Fruit fly (Drosophila melanogaster) whole organism, embryonic: ENCODE results near the gene Ent3.

Experiments used
- Aef1 ChIP-seq: fragments of 200-800 bp; sonication (Bioruptor generic); IDR thresholded peaks from 3 replicates; pipeline ENCODE4 v1.3.6; 2022; ENCODE audit warnings: missing biosample characterization, missing genetic modification characterization
- Atf-2 ChIP-seq: fragments of 200-800 bp; sonication (Bioruptor generic); optimal IDR thresholded peaks from 2 replicates; lab custom pipeline; 2016; ENCODE audit warnings: missing biosample characterization, missing genetic modification characterization
- C15 ChIP-seq: fragments of 200-800 bp; sonication (Bioruptor generic); IDR thresholded peaks from 3 replicates; pipeline ENCODE4 v1.3.6; 2022; ENCODE audit warnings: missing biosample characterization, missing genetic modification characterization
- CG10147 ChIP-seq: fragments of 200-800 bp; sonication (Bioruptor generic); optimal IDR thresholded peaks from 2 replicates; lab custom pipeline; 2019; ENCODE audit warnings: missing biosample characterization, mild to moderate bottlenecking, missing genetic modification characterization, moderate library complexity
- CG10209 ChIP-seq: fragments of 200-800 bp; sonication (Bioruptor generic); optimal IDR thresholded peaks from 3 replicates; lab custom pipeline; 2017; ENCODE audit warnings: missing biosample characterization, mild to moderate bottlenecking, missing genetic modification characterization, missing genetic modification reagents
- CG12155 ChIP-seq: fragments of 200-800 bp; sonication (Bioruptor generic); optimal IDR thresholded peaks from 3 replicates; lab custom pipeline; 2016; ENCODE audit warnings: missing biosample characterization, missing genetic modification characterization
- CG12299 ChIP-seq: fragments of 200-800 bp; sonication (Bioruptor generic); optimal IDR thresholded peaks from 2 replicates; lab custom pipeline; 2018; ENCODE audit warnings: missing biosample characterization, mild to moderate bottlenecking, missing genetic modification characterization
- CG12391 ChIP-seq: fragments of 200-800 bp; sonication (Bioruptor generic); optimal IDR thresholded peaks from 3 replicates; lab custom pipeline; 2018; ENCODE audit warnings: missing biosample characterization, mild to moderate bottlenecking, missing genetic modification characterization, moderate library complexity
- CG13894 ChIP-seq: fragments of 200-800 bp; sonication (Bioruptor generic); optimal IDR thresholded peaks from 3 replicates; lab custom pipeline; 2018; ENCODE audit warnings: missing biosample characterization, mild to moderate bottlenecking, missing genetic modification characterization, moderate library complexity
- CG16779 ChIP-seq: fragments of 200-800 bp; sonication (Bioruptor generic); IDR thresholded peaks from 2 replicates; pipeline ENCODE4 v1.3.6; 2022; ENCODE audit warnings: missing biosample characterization, missing genetic modification characterization
- CG16863 ChIP-seq: fragments of 200-800 bp; sonication (Bioruptor generic); optimal IDR thresholded peaks from 3 replicates; lab custom pipeline; 2016; ENCODE audit warnings: missing biosample characterization, missing genetic modification characterization
- CG2678 ChIP-seq: fragments of 200-800 bp; sonication (Bioruptor generic); optimal IDR thresholded peaks from 3 replicates; lab custom pipeline; 2019; ENCODE audit warnings: missing biosample characterization, mild to moderate bottlenecking, missing genetic modification characterization, moderate library complexity
- CG30020 ChIP-seq: fragments of 200-800 bp; optimal IDR thresholded peaks from 2 replicates; lab custom pipeline; 2019; ENCODE audit warnings: missing biosample characterization, mild to moderate bottlenecking, missing genetic modification characterization, moderate library complexity
- CG31388 ChIP-seq: fragments of 200-800 bp; sonication (Bioruptor generic); optimal IDR thresholded peaks from 2 replicates; lab custom pipeline; 2016; ENCODE audit warnings: missing biosample characterization, missing genetic modification characterization
- CG33557 ChIP-seq: fragments of 200-800 bp; sonication (Bioruptor generic); optimal IDR thresholded peaks from 2 replicates; lab custom pipeline; 2019; ENCODE audit warnings: missing biosample characterization, mild to moderate bottlenecking, missing genetic modification characterization, moderate library complexity
- CG4282 ChIP-seq: fragments of 200-800 bp; sonication (Bioruptor generic); optimal IDR thresholded peaks from 2 replicates; lab custom pipeline; 2016; ENCODE audit warnings: missing biosample characterization, missing genetic modification characterization
- CG4328 ChIP-seq: fragments of 200-800 bp; sonication (Bioruptor generic); optimal IDR thresholded peaks from 3 replicates; lab custom pipeline; 2017; ENCODE audit warnings: missing biosample characterization, missing genetic modification reagents, missing genetic modification characterization
- CG6689 ChIP-seq: fragments of 200-800 bp; sonication (Bioruptor generic); IDR thresholded peaks from 2 replicates; pipeline ENCODE4 v1.3.6; 2022; ENCODE audit warnings: missing biosample characterization, missing genetic modification characterization
- CG6791 ChIP-seq: fragments of 200-800 bp; sonication (Bioruptor generic); IDR thresholded peaks from 3 replicates; pipeline ENCODE4 v1.3.6; 2022; ENCODE audit warnings: missing biosample characterization, missing genetic modification characterization; ENCODE audit not compliant: partially characterized antibody
- CG8359 ChIP-seq: fragments of 200-800 bp; sonication (Bioruptor generic); optimal IDR thresholded peaks from 2 replicates; lab custom pipeline; 2017; ENCODE audit warnings: missing biosample characterization, mild to moderate bottlenecking, missing genetic modification characterization, borderline replicate concordance
- CG8765 ChIP-seq: fragments of 200-800 bp; sonication (Bioruptor generic); IDR thresholded peaks from 2 replicates; pipeline ENCODE4 v1.3.6; 2022; ENCODE audit warnings: missing biosample characterization, missing genetic modification characterization
- CG9609 ChIP-seq: fragments of 200-800 bp; sonication (Bioruptor generic); optimal IDR thresholded peaks from 3 replicates; lab custom pipeline; 2016; ENCODE audit warnings: missing biosample characterization, missing genetic modification characterization
- CG9932 ChIP-seq: fragments of 200-800 bp; sonication (Bioruptor generic); IDR thresholded peaks from 2 replicates; pipeline ENCODE4 v1.3.6; 2022; ENCODE audit warnings: missing biosample characterization, missing genetic modification characterization
- CrebB ChIP-seq: fragments of 200-800 bp; sonication (Bioruptor generic); optimal IDR thresholded peaks from 3 replicates; lab custom pipeline; 2018; ENCODE audit warnings: missing biosample characterization, mild to moderate bottlenecking, missing genetic modification characterization
- D19B ChIP-seq: fragments of 200-800 bp; sonication (Bioruptor generic); optimal IDR thresholded peaks from 2 replicates; lab custom pipeline; 2017; ENCODE audit warnings: missing biosample characterization, mild to moderate bottlenecking, missing genetic modification characterization
- Dad ChIP-seq: fragments of 200-800 bp; sonication (Bioruptor generic); optimal IDR thresholded peaks from 3 replicates; lab custom pipeline; 2016; ENCODE audit warnings: missing biosample characterization, missing genetic modification characterization
- ERR ChIP-seq: fragments of 200-800 bp; sonication (Bioruptor generic); optimal IDR thresholded peaks from 2 replicates; lab custom pipeline; 2016; ENCODE audit warnings: missing biosample characterization, missing genetic modification characterization
- Elba2 ChIP-seq: fragments of 200-800 bp; sonication (Bioruptor generic); optimal IDR thresholded peaks from 3 replicates; lab custom pipeline; 2016; ENCODE audit warnings: missing biosample characterization, missing genetic modification characterization
- Ets65A ChIP-seq: fragments of 200-800 bp; sonication (Bioruptor generic); peaks from one replicate; lab custom pipeline; 2016; ENCODE audit warnings: missing biosample characterization, missing genetic modification characterization
- Fer1 ChIP-seq: fragments of 200-800 bp; sonication (Bioruptor generic); optimal IDR thresholded peaks from 2 replicates; lab custom pipeline; 2017; ENCODE audit warnings: missing biosample characterization, mild to moderate bottlenecking, missing genetic modification characterization
- H15 ChIP-seq: fragments of 200-800 bp; sonication (Bioruptor generic); IDR thresholded peaks from 3 replicates; pipeline ENCODE4 v1.3.6; 2022; ENCODE audit warnings: missing biosample characterization, missing genetic modification characterization
- Hr78 ChIP-seq, 2 experiments: fragments of 200-800 bp in 1 of 2; fragments of >200 bp in 1 of 2; sonication (Bioruptor generic) in 1 of 2; optimal IDR thresholded peaks; 2 replicates each; lab custom pipeline; 2017 to 2019; ENCODE audit warnings: missing biosample characterization in 2 of 2, missing genetic modification characterization in 2 of 2, mild to moderate bottlenecking in 1 of 2, moderate library complexity in 1 of 2
- Mad ChIP-seq: fragments of 200-800 bp; sonication (Bioruptor generic); optimal IDR thresholded peaks from 2 replicates; lab custom pipeline; 2016; ENCODE audit warnings: missing biosample characterization, missing genetic modification characterization
- Mes4 ChIP-seq: fragments of 200-800 bp; sonication (Bioruptor generic); optimal IDR thresholded peaks from 2 replicates; lab custom pipeline; 2016; ENCODE audit warnings: missing biosample characterization, missing genetic modification characterization
- bsh ChIP-seq, 2 experiments: fragments of 200-800 bp; sonication (Bioruptor generic); optimal IDR thresholded peaks; 2 replicates each; lab custom pipeline; 2017 to 2018; ENCODE audit warnings: mild to moderate bottlenecking in 2 of 2, missing biosample characterization in 2 of 2, missing genetic modification characterization in 2 of 2, moderate library complexity in 1 of 2
- cato ChIP-seq: fragments of 200-800 bp; sonication (Bioruptor generic); optimal IDR thresholded peaks from 2 replicates; lab custom pipeline; 2016; ENCODE audit warnings: missing biosample characterization, missing genetic modification characterization, borderline replicate concordance
- emc ChIP-seq: fragments of 200-800 bp; sonication (Bioruptor generic); optimal IDR thresholded peaks from 2 replicates; lab custom pipeline; 2016; ENCODE audit warnings: missing biosample characterization, missing genetic modification characterization
- esg ChIP-seq: fragments of 200-800 bp; sonication (Bioruptor generic); conservative IDR thresholded peaks from 2 replicates; pipeline ENCODE4 v1.3.6; 2022; ENCODE audit warnings: missing biosample characterization, missing genetic modification characterization
- fd3F ChIP-seq: fragments of 200-800 bp; sonication (Bioruptor generic); optimal IDR thresholded peaks from 2 replicates; lab custom pipeline; 2018; ENCODE audit warnings: missing biosample characterization, mild to moderate bottlenecking, missing genetic modification characterization, moderate library complexity
- ftz-f1 ChIP-seq: fragments of 200-800 bp; sonication (Bioruptor generic); optimal IDR thresholded peaks from 2 replicates; lab custom pipeline; 2016; ENCODE audit warnings: missing biosample characterization, missing genetic modification characterization
- lola ChIP-seq, 3 experiments: fragments of >200 bp in 2 of 3; fragments of 200-800 bp in 1 of 3; sonication (Bioruptor generic) in 1 of 3; optimal IDR thresholded peaks; 2 replicates each; lab custom pipeline; 2017 to 2019; ENCODE audit warnings: missing biosample characterization in 3 of 3, missing genetic modification characterization in 3 of 3, mild to moderate bottlenecking in 1 of 3, moderate library complexity in 1 of 3
- mam ChIP-seq: fragments of 200-800 bp; sonication (Bioruptor generic); optimal IDR thresholded peaks from 3 replicates; lab custom pipeline; 2016; ENCODE audit warnings: missing biosample characterization, missing genetic modification characterization
- nerfin-1 ChIP-seq: fragments of 200-800 bp; sonication (Bioruptor generic); optimal IDR thresholded peaks from 3 replicates; lab custom pipeline; 2019; ENCODE audit warnings: missing biosample characterization, mild to moderate bottlenecking, missing genetic modification characterization, moderate library complexity
- pan ChIP-seq, 4 experiments: fragments of >200 bp in 3 of 4; fragments of 200-800 bp in 1 of 4; sonication (Bioruptor generic) in 1 of 4; optimal IDR thresholded peaks in 3 of 4; IDR thresholded peaks in 1 of 4; 2 replicates each; pipeline versions ENCODE4 v1.3.6 to Lab custom; 2017 to 2022; ENCODE audit warnings: missing biosample characterization in 2 of 4, missing genetic modification characterization in 2 of 4, mixed read lengths in 1 of 4
- peb ChIP-seq: fragments of 200-800 bp; sonication (Bioruptor generic); IDR thresholded peaks from 2 replicates; pipeline ENCODE4 v1.3.6; 2022; ENCODE audit warnings: missing biosample characterization, missing genetic modification characterization
- phol ChIP-seq: fragments of 200-800 bp; sonication (Bioruptor generic); optimal IDR thresholded peaks from 3 replicates; lab custom pipeline; 2018; ENCODE audit warnings: missing biosample characterization, mild to moderate bottlenecking, missing genetic modification characterization, moderate library complexity
- ro ChIP-seq: fragments of 200-800 bp; sonication (Bioruptor generic); IDR thresholded peaks from 2 replicates; pipeline ENCODE4 v1.3.6; 2022; ENCODE audit warnings: missing biosample characterization, missing genetic modification characterization
- salm ChIP-seq: fragments of 200-800 bp; sonication (Bioruptor generic); optimal IDR thresholded peaks from 2 replicates; lab custom pipeline; 2018; ENCODE audit warnings: missing biosample characterization, mild to moderate bottlenecking, missing genetic modification characterization
- shn ChIP-seq: fragments of 200-800 bp; sonication (Bioruptor generic); optimal IDR thresholded peaks from 3 replicates; lab custom pipeline; 2016; ENCODE audit warnings: missing biosample characterization, missing genetic modification characterization
- yki ChIP-seq: fragments of >200 bp; optimal IDR thresholded peaks from 3 replicates; lab custom pipeline; 2018

The Ent3 gene

dm6 chr3L:12806290-12806743 lies 47.1 kb upstream of the Ent3 start (continued):
- TF ChIP-seq phol (tag; lab: Kevin White, UChicago) (peak; percentile 34), CG6689 (GFP tag; lab: Robert Waterston, UW) (no peak), emc (GFP tag; lab: Kevin White, UChicago) (no peak), peb (GFP tag; lab: Robert Waterston, UW) (no peak), bsh (GFP tag; optimal IDR thresholded peaks at IDR 0.05; lab: Kevin White, UChicago) (peak in 1 of 2 experiments; percentile 65), ERR (no peak), C15 (GFP tag; lab: Robert Waterston, UW) (no peak), ftz-f1 (GFP tag; lab: Kevin White, UChicago) (no peak), nerfin-1 (tag; lab: Kevin White, UChicago) (peak; percentile 22), Fer1 (GFP tag; lab: Kevin White, UChicago) (peak; percentile 74), Elba2 (GFP tag; lab: Kevin White, UChicago) (peak; percentile 37), salm (tag; lab: Kevin White, UChicago) (peak; percentile 33), Aef1 (GFP tag; lab: Robert Waterston, UW) (no peak), CG33557 (peak; percentile 37), shn (GFP tag; lab: Kevin White, UChicago) (no peak), H15 (no peak), CG16779 (GFP tag; lab: Robert Waterston, UW) (no peak), fd3F (GFP tag; lab: Kevin White, UChicago) (peak; percentile 14), Atf-2 (GFP tag; lab: Kevin White, UChicago) (no peak), ro (GFP tag; lab: Robert Waterston, UW) (no peak), Mad (GFP tag; lab: Kevin White, UChicago) (peak; percentile 4), Mes4 (GFP tag; lab: Kevin White, UChicago) (no peak), CG6791 (GFP tag; lab: Robert Waterston, UW) (no peak), CG4282 (GFP tag; lab: Kevin White, UChicago) (no peak), CG12391 (tag; lab: Kevin White, UChicago) (peak; percentile 83), pan (optimal IDR thresholded peaks at IDR 0.05; lab: Kevin White, UChicago) (no peak), pan (GFP tag; optimal IDR thresholded peaks at IDR 0.05 in 1 of 2, IDR thresholded peaks at IDR 0.05 in 1 of 2) (peak in 1 of 2 experiments; percentile 45), CG10209 (peak; percentile 67), CG9609 (GFP tag; lab: Kevin White, UChicago) (no peak), Dad (GFP tag; lab: Kevin White, UChicago) (no peak), cato (GFP tag; lab: Kevin White, UChicago) (no peak), CG2678 (tag; lab: Kevin White, UChicago) (peak; percentile 63), CG4328 (peak; percentile 52), Ets65A (GFP tag; lab: Kevin White, UChicago) (no peak), mam (GFP tag; lab: Kevin White, UChicago) (no peak), CG31388 (no peak), CG9932 (GFP tag; lab: Robert Waterston, UW) (no peak), Hr78 (GFP tag; optimal IDR thresholded peaks at IDR 0.05; lab: Kevin White, UChicago) (no peak), CG12299 (tag; lab: Kevin White, UChicago) (peak; percentile 68), CG30020 (tag; lab: Kevin White, UChicago) (peak; percentile 7), CG12155 (GFP tag; lab: Kevin White, UChicago) (peak; percentile 15), CrebB (tag; lab: Kevin White, UChicago) (no peak), CG16863 (GFP tag; lab: Kevin White, UChicago) (no peak), CG13894 (tag; lab: Kevin White, UChicago) (no peak), CG10147 (GFP tag; lab: Kevin White, UChicago) (peak; percentile 41), esg (GFP tag; lab: Robert Waterston, UW) (no peak), lola (GFP tag; optimal IDR thresholded peaks at IDR 0.05; lab: Kevin White, UChicago) (peak in 1 of 3 experiments; percentile 39), CG8359 (GFP tag; lab: Kevin White, UChicago) (no peak), yki (lab: Kevin White, UChicago) (no peak), CG8765 (GFP tag; lab: Robert Waterston, UW) (no peak), D19B (GFP tag; lab: Kevin White, UChicago) (peak; percentile 35)
